Fruit fly (Drosophila melanogaster) whole organism, larva: ENCODE results near the gene Dpy-30L2.

ENCODE experiments used
- noc ChIP-seq: fragments of 200-800 bp; sonication (Bioruptor generic); optimal IDR thresholded peaks from 3 replicates; lab custom pipeline; 2019; ENCODE audit warnings: missing biosample characterization, mild to moderate bottlenecking, missing genetic modification characterization, moderate library complexity

Dpy-30L2 gene

DNA sequence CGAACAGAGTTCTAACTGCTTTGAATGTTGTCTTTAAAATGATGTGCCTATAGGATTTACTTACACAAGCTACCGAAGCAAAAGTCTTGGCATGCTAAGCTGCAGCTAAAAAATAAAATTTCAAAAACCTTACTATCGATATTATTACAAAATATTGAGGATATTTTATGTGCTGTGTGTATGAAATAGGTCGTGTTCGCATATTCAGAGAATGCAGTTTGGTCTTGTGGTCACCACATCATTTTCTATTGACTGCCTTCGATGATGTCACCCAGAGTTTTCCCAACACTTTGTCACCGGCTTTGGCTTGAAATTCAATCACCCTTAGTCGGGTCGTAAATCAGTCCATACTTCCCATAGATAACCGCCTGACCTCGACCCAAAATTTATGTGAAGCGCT, at the start of gene Dpy-30L2:
Gene Dpy-30L2, minus strand, starts transcription at position 101 of the 400 bp plus-strand sequence.
- no peak for TF ChIP-seq noc (tag; lab: Kevin White, UChicago)

- TF ChIP-seq noc (tag; lab: Kevin White, UChicago), result no peak
Observed at dm6 chr3L:4096546-4096945, 49.0 kb upstream of the Dpy-30L2 start.

DNA sequence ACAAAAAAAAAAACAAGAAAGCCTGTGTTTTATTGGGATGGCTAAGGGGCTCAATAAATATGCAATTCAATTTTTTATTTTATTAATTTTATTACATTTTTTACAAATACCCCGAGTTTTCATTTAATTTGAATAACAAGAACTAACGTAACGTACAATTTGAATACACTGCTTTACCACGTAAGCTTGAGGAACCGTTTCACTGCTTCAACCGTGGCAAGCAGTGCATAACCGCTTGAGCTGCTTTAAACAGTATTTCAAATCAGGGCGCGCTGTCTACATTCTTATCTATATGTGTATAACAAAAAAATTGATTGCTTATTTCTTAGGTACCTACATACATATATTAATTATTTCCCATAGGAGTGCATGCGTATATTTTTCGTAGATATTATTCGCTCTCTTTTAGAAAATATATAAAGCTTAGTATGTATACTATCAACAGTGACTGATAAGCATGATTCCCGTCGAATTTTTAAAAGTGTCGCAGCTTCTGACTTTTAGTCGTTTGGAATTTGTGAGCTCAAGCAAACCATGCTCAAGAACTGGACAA, 45.2 kb upstream of the Dpy-30L2 start, which contains the start of gene CG14990:
Gene CG14990, plus strand, starts transcription at position 503 of the 553 bp plus-strand sequence.
- no peak for TF ChIP-seq noc (tag; lab: Kevin White, UChicago)

DNA sequence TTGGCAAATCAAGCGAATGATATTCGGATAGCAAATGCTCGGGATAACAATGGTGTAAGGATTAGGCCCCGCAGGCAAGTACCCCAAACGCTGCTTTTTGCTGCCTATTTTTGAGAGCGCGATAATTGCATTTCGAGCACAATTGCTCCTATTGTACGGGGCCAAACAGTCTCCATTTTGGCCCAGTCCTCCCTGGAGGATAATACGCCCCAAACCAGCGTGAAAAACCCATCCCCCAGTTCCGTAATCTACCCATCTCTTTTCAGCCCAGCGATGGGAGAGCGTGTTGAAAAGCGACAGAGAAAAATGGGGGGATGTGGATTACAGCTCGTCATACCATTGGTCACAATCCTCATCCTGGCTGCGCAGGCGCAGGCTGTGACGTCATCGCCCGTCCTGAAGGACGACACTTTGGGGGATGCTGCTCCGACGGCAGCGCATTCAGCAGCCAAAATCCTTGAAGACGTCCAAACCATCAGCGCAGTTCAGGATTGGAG, 41.2 kb upstream of the Dpy-30L2 start, which contains the start of gene Gad1:
Gene Gad1, minus strand, starts transcription at position 51 of the 497 bp plus-strand sequence.
- TF ChIP-seq noc (tag; lab: Kevin White, UChicago), result no peak

- TF ChIP-seq noc (tag; lab: Kevin White, UChicago), result no peak
Observed at dm6 chr3L:4087281-4087680, 39.7 kb upstream of the Dpy-30L2 start, which contains the start of gene CG14989. Gene CG14989, plus strand, starts transcription at chr3L:4087581.

DNA sequence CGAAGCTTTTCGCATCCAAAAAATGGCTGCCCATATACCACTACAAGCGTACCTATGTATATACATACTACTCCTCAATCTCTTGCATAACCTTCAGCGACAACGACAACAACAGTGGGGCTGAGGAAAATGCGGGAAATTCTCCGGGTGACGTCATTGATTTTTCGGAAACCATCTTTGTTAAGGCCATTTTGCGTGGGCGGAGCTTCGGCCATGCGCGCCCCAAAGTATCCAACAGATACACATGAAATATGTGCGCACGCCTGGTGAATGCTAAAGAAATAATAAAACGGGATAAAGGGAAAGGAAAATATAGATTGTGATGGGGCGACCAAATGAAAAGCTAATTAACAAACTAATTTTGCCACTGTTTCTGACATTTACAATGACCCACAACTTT, 38.3 kb upstream of the Dpy-30L2 start:
- no peak for TF ChIP-seq noc (tag; lab: Kevin White, UChicago)

dm6 chr3L:4083442-4083841, 35.9 kb upstream of the Dpy-30L2 start:
- no peak for TF ChIP-seq noc (tag; lab: Kevin White, UChicago)

dm6 chr3L:4081243-4081642, 33.7 kb upstream of the Dpy-30L2 start:
- no peak for TF ChIP-seq noc (tag; lab: Kevin White, UChicago)

DNA sequence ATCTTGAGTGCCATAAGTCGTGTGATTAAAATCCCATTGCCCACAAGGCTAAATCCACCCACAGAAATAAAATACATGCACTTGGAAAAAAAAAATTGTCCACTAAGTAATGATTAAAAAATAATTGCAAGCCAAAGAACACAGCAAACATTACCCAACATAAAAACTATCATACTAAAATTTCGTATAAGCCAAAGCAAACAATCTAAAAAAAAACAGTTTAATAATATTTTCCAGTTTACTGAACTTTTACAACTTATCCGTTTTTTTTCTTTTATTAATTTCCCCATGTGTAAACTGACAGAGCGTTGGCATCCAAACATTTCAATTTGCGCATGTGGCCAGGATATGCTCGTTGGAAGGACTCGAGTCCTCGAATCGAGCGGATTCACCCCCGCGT, 32.7 kb upstream of the Dpy-30L2 start:
- no peak for TF ChIP-seq noc (tag; lab: Kevin White, UChicago)

- no peak for TF ChIP-seq noc (tag; lab: Kevin White, UChicago)
Observed at dm6 chr3L:4076907-4077306, 29.4 kb upstream of the Dpy-30L2 start.

DNA sequence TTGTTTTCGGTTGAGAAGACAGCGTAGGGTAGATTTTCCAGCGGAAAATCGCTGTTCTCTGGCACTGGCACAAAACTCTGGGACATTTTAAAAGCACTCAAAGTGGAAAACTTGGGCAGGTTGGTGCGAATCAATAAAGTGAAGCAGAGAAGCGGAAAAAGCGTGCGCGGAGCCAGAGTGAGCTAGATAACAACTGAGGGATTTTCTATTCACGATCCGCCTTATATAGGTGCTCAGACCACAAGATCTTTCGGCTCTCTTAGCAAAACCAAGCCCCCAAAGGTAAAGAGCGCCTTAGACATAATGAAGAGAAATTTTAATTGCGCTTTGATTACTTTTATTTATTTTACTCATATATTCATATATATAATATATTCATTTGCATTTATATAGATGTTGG, 26.2 kb upstream of the Dpy-30L2 start, which contains the start of gene Faa:
Gene Faa, minus strand, starts transcription at position 200 of the 400 bp plus-strand sequence.
- no peak for TF ChIP-seq noc (tag; lab: Kevin White, UChicago)

DNA sequence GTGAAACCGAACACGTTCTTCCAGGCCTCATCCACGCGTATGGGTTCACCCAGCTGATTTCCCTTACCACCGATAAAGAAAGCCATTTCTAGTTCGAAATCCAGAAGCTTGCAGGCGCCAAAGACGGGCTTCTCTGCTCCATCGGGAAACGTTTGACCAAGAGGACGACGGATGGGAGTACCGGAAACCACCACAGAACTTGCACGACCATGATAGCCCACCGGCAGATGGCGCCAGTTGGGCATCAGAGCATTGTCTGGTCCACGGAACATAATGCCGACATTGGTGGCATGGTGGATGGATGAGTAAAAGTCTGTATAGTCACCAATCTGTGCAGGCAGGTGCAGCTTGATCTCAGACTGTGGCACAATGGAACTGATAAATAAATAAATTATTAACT, 25.2 kb upstream of the Dpy-30L2 start:
- no peak for TF ChIP-seq noc (tag; lab: Kevin White, UChicago)

DNA sequence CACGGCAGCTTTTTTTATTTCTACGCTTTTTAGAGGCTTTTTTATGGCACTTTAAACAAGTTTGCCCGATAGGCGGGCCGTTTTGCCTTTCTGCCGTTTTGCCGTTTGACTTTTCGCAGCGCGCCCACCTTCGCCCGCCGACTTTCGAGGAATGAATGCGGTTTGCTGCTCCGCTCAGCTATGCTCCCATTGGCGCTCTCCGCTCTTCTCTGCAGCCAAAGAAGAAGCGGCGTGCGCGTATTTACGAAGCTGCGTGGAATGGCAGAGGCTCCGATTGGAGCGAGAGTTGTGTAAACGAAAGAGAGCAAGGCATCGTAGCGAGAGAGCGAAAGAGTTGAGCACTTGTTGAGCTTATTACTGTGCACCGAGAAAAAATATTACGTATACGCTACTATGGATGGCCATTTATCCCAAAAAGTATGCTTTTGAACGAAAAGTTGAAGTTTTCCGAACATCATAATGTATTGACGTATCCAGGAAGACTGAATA, 24.1 kb upstream of the Dpy-30L2 start, which contains the start of gene wit:
Gene wit, minus strand, starts transcription at position 157 of the 489 bp plus-strand sequence.
- peak; percentile 52 for TF ChIP-seq noc (tag; lab: Kevin White, UChicago)

- no peak for TF ChIP-seq noc (tag; lab: Kevin White, UChicago)
Observed at dm6 chr3L:4070996-4071379, 23.5 kb upstream of the Dpy-30L2 start.

DNA sequence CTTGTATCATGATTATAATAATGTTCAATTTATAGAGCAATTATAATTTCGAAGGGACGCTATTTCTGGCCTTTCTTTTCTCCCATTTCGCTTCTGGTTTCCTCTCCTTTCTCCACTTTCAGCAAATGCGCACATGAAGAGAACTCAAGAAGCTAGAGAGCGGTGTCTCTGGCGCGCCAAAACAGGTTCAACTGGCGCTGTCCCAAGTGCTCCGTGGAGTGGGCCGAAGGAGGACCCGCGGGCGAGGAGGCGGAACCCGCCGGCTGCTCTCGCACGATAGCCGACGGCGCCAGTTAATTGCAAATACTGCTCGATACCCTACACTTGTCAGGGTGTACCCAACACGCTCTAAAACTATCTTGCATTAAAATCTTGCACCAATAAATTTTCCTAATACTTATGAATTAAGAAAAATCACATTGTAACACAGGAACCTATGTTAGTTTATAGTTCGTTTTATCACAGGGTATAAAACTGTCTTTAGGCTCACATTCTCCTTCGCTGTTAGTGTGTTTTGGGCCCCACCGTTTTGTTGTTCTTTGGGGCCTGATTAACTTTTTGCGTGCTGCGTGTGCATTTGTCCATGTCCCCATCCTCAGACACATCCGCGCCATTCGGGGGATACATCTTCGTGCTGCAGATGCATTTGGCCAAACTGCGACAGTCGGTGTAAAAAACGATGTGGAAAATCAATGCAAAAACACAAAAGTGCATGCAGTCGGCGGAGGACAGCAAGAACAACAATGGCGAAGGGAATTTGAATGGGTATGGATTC, 22.9 kb upstream of the Dpy-30L2 start:
- TF ChIP-seq noc (tag; lab: Kevin White, UChicago), result peak; percentile 88

dm6 chr3L:4069069-4069468, 21.5 kb upstream of the Dpy-30L2 start, which contains the start of gene CG32259:
Gene CG32259, plus strand, starts transcription at chr3L:4069369.
- no peak for TF ChIP-seq noc (tag; lab: Kevin White, UChicago)
